Fruit fly (Drosophila melanogaster): Measurements from ENCODE around the gene Tap42.

The Tap42 gene

DNA sequence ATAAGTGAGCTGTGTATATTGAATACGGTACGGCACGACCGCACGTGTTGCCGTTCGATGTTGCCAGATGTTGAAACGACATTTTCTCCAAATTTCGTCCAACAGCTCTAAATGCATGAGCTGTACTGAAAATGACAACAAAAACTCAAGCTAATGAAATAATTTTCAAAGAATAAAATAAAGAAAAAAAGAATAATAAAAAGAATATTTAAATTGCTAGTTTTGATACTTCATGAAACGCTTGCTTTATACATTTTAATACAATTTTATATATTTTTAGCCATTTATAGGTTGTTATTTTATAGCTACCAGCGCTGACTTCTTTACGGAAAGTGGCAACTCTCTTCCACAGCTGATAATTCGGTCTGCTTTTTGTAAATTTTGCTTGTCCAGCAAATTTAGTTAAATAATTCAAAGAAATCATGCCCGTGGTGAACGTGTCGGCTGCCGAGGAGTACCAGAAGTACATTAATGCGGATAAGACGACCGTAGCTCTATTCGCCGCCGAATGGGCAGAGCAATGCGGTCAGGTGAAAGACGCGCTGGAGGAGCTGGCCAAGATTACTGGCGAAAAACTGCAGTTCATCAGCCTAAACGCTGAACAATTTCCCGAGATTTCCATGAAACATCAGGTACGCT lies 1.2 kb upstream of the Tap42 start, which contains the start of the genes Nnp-1 and Grx3 (continued):
- TF ChIP-seq CG12769 (tag; optimal IDR thresholded peaks at IDR 0.05) = no peak
- no peak for TF ChIP-seq sc (optimal IDR thresholded peaks at IDR 0.05)
- TF ChIP-seq sc (GFP tag; optimal IDR thresholded peaks at IDR 0.05) = no peak
- peak; percentile 7 for TF ChIP-seq pho (GFP tag; optimal IDR thresholded peaks at IDR 0.05)
- TF ChIP-seq dati (GFP tag; IDR thresholded peaks at IDR 0.05) = no peak
- no peak for TF ChIP-seq bbx (GFP tag; IDR thresholded peaks at IDR 0.05; ENCODE audit: partially characterized antibody)
- no peak for TF ChIP-seq repo (GFP tag; optimal IDR thresholded peaks at IDR 0.05)
- no peak for TF ChIP-seq D (optimal IDR thresholded peaks at IDR 0.05)
- TF ChIP-seq D (GFP tag; optimal IDR thresholded peaks at IDR 0.05) = peak; percentile 6
- 0 out of 2 replicates have a peak, but pooled peaks have one; percentile 16 for TF ChIP-seq H2.0 (GFP tag; IDR thresholded peaks at IDR 0.05)
- no peak for TF ChIP-seq CG7556 (GFP tag; optimal IDR thresholded peaks at IDR 0.05)
- no peak for TF ChIP-seq vnd (GFP tag; IDR thresholded peaks at IDR 0.05; ENCODE audit: partially characterized antibody)
- TF ChIP-seq CG6765 (GFP tag; optimal IDR thresholded peaks at IDR 0.05) = no peak
- TF ChIP-seq fd3F (GFP tag; optimal IDR thresholded peaks at IDR 0.05) = peak; percentile 51
- TF ChIP-seq CG6813 (GFP tag; optimal IDR thresholded peaks at IDR 0.05) = no peak
- TF ChIP-seq CG12155 (GFP tag; optimal IDR thresholded peaks at IDR 0.05) = peak; percentile 61
- TF ChIP-seq NC2α (GFP tag; optimal IDR thresholded peaks at IDR 0.05) = no peak
- peak; percentile 55 for TF ChIP-seq Dek (tag; optimal IDR thresholded peaks at IDR 0.05)
- TF ChIP-seq ssp (GFP tag; IDR thresholded peaks at IDR 0.05) = peak; percentile 86
- peak in 1 of 2 experiments; percentile 57 for TF ChIP-seq tll (GFP tag; optimal IDR thresholded peaks at IDR 0.05)
- no peak for TF ChIP-seq insv (GFP tag; optimal IDR thresholded peaks at IDR 0.05)
- TF ChIP-seq CG10654 (GFP tag; optimal IDR thresholded peaks at IDR 0.05) = peak; percentile 30
- no peak for TF ChIP-seq nau (GFP tag; optimal IDR thresholded peaks at IDR 0.05)
- TF ChIP-seq Oaz (GFP tag; IDR thresholded peaks at IDR 0.05) = no peak
- no peak for TF ChIP-seq sqz (GFP tag; optimal IDR thresholded peaks at IDR 0.05)
- peak; percentile 72 for TF ChIP-seq slbo (GFP tag; IDR thresholded peaks at IDR 0.05)
- TF ChIP-seq CG6254 (GFP tag; optimal IDR thresholded peaks at IDR 0.05) = peak; percentile 5
- TF ChIP-seq Fer2 (tag; optimal IDR thresholded peaks at IDR 0.05) = peak; percentile 54
- TF ChIP-seq CG14710 (tag; optimal IDR thresholded peaks at IDR 0.05) = peak; percentile 82
- TF ChIP-seq rib (GFP tag; IDR thresholded peaks at IDR 0.05) = no peak
- TF ChIP-seq CG11696 (GFP tag; IDR thresholded peaks at IDR 0.05) = no peak
- no peak for TF ChIP-seq cg (GFP tag; optimal IDR thresholded peaks at IDR 0.05)
- no peak for TF ChIP-seq Sox102F (GFP tag; optimal IDR thresholded peaks at IDR 0.05)
- peak; percentile 64 for TF ChIP-seq tgo (GFP tag; IDR thresholded peaks at IDR 0.05)
- no peak for TF ChIP-seq CG31441 (GFP tag; IDR thresholded peaks at IDR 0.05)
- TF ChIP-seq az2 (GFP tag; optimal IDR thresholded peaks at IDR 0.05) = peak; percentile 21
- TF ChIP-seq maf-S (GFP tag; optimal IDR thresholded peaks at IDR 0.05) = no peak
- no peak for TF ChIP-seq zf30C (GFP tag; optimal IDR thresholded peaks at IDR 0.05)
- TF ChIP-seq Sox100B (GFP tag; optimal IDR thresholded peaks at IDR 0.05) = no peak
- TF ChIP-seq CG34224 (GFP tag; IDR thresholded peaks at IDR 0.05; ENCODE audit: partially characterized antibody) = 0 out of 3 replicates have a peak, but pooled peaks have one; percentile 11
- TF ChIP-seq Mad (GFP tag; optimal IDR thresholded peaks at IDR 0.05) = peak; percentile 37
- TF ChIP-seq dysf (GFP tag; IDR thresholded peaks at IDR 0.05) = peak; percentile 46; the same call in 1 of the 3 replicates
- peak; percentile 49 for TF ChIP-seq stwl (tag; optimal IDR thresholded peaks at IDR 0.05)
- TF ChIP-seq CG3838 (GFP tag; optimal IDR thresholded peaks at IDR 0.05) = no peak
- no peak for TF ChIP-seq ap (GFP tag; IDR thresholded peaks at IDR 0.05)
- peak; percentile 68 for TF ChIP-seq ind (GFP tag; optimal IDR thresholded peaks at IDR 0.05)
- no peak for TF ChIP-seq btn (GFP tag; optimal IDR thresholded peaks at IDR 0.05)
- no peak for TF ChIP-seq CG1603 (tag; optimal IDR thresholded peaks at IDR 0.05)
- no peak for TF ChIP-seq Meics (GFP tag; optimal IDR thresholded peaks at IDR 0.05)
- TF ChIP-seq knrl (GFP tag; IDR thresholded peaks at IDR 0.05; ENCODE audit: partially characterized antibody) = peak; percentile 32; the same call in 1 of the 3 replicates
